Fruit fly (Drosophila melanogaster) whole organism, prepupa: Measurements from ENCODE around the gene CG1998.

Experiments used
- Blimp-1 ChIP-seq: fragments of 200-800 bp; sonication (Bioruptor generic); optimal IDR thresholded peaks from 3 replicates; lab custom pipeline; 2017; ENCODE audit warnings: missing biosample characterization, missing genetic modification characterization, mild to moderate bottlenecking, moderate library complexity, missing genetic modification reagents
- CG11294 ChIP-seq: fragments of 200-800 bp; sonication (Bioruptor generic); IDR thresholded peaks from 2 replicates; pipeline ENCODE4 v1.3.6; 2022; ENCODE audit warnings: missing biosample characterization, missing genetic modification characterization
- CG11762 ChIP-seq: fragments of 200-800 bp; sonication (Bioruptor generic); optimal IDR thresholded peaks from 3 replicates; lab custom pipeline; 2016; ENCODE audit warnings: missing biosample characterization, missing genetic modification characterization; ENCODE audit not compliant: insufficient read depth
- CG11902 ChIP-seq: fragments of 200-800 bp; sonication (Bioruptor generic); optimal IDR thresholded peaks from 3 replicates; lab custom pipeline; 2016; ENCODE audit warnings: missing biosample characterization, missing genetic modification characterization
- CG15336 ChIP-seq: fragments of 200-800 bp; sonication (Bioruptor generic); IDR thresholded peaks from 2 replicates; pipeline ENCODE4 v1.3.6; 2022; ENCODE audit warnings: missing biosample characterization, missing genetic modification characterization
- CG1621 ChIP-seq: fragments of 200-800 bp; sonication (Bioruptor generic); optimal IDR thresholded peaks from 3 replicates; lab custom pipeline; 2018; ENCODE audit warnings: missing biosample characterization, mild to moderate bottlenecking, missing genetic modification characterization
- CG16779 ChIP-seq: fragments of 200-800 bp; sonication (Bioruptor generic); optimal IDR thresholded peaks from 3 replicates; lab custom pipeline; 2017; ENCODE audit warnings: missing biosample characterization, mild to moderate bottlenecking, missing genetic modification characterization
- CG3032 ChIP-seq: fragments of 200-800 bp; optimal IDR thresholded peaks from 2 replicates; lab custom pipeline; 2019; ENCODE audit warnings: missing biosample characterization, mild to moderate bottlenecking, missing genetic modification characterization, moderate library complexity
- CG31627 ChIP-seq: fragments of 200-800 bp; sonication (Bioruptor generic); optimal IDR thresholded peaks from 3 replicates; lab custom pipeline; 2016; ENCODE audit warnings: missing biosample characterization, missing genetic modification characterization
- CG32006 ChIP-seq: fragments of 200-800 bp; sonication (Bioruptor generic); optimal IDR thresholded peaks from 3 replicates; lab custom pipeline; 2017; ENCODE audit warnings: missing biosample characterization, mild to moderate bottlenecking, missing genetic modification characterization
- CG34406 ChIP-seq: fragments of 200-800 bp; sonication (Bioruptor generic); optimal IDR thresholded peaks from 3 replicates; lab custom pipeline; 2016; ENCODE audit warnings: missing biosample characterization, missing genetic modification characterization
- CG3919 ChIP-seq: fragments of 200-800 bp; sonication (Bioruptor generic); optimal IDR thresholded peaks from 3 replicates; lab custom pipeline; 2016; ENCODE audit warnings: missing biosample characterization, missing genetic modification characterization
- CG6163 ChIP-seq: fragments of 200-800 bp; sonication (Bioruptor generic); IDR thresholded peaks from 3 replicates; pipeline ENCODE4 v1.3.6; 2022; ENCODE audit warnings: missing biosample characterization, missing genetic modification characterization
- CG6276 ChIP-seq: fragments of 200-800 bp; sonication (Bioruptor generic); optimal IDR thresholded peaks from 2 replicates; lab custom pipeline; 2017; ENCODE audit warnings: missing biosample characterization, mild to moderate bottlenecking, missing genetic modification characterization
- CG6792 ChIP-seq: fragments of 200-800 bp; sonication (Bioruptor generic); optimal IDR thresholded peaks from 3 replicates; lab custom pipeline; 2016; ENCODE audit warnings: missing biosample characterization, missing genetic modification characterization
- CG6808 ChIP-seq: fragments of 200-800 bp; sonication (Bioruptor generic); optimal IDR thresholded peaks from 3 replicates; lab custom pipeline; 2017; ENCODE audit warnings: missing biosample characterization, missing genetic modification characterization, mild to moderate bottlenecking, moderate library complexity, missing genetic modification reagents
- CG6854 ChIP-seq: fragments of 200-800 bp; sonication (Bioruptor generic); optimal IDR thresholded peaks from 2 replicates; lab custom pipeline; 2017; ENCODE audit warnings: missing biosample characterization, mild to moderate bottlenecking, missing genetic modification characterization
- CG8119 ChIP-seq: fragments of 200-800 bp; sonication (Bioruptor generic); IDR thresholded peaks from 3 replicates; pipeline ENCODE4 v1.3.6; 2022; ENCODE audit warnings: missing biosample characterization, missing genetic modification characterization
- CG8632 ChIP-seq: fragments of 200-800 bp; sonication (Bioruptor generic); optimal IDR thresholded peaks from 3 replicates; lab custom pipeline; 2016; ENCODE audit warnings: missing biosample characterization, missing genetic modification characterization
- Eip75B ChIP-seq: fragments of 200-800 bp; sonication (Bioruptor generic); optimal IDR thresholded peaks from 3 replicates; lab custom pipeline; 2016; ENCODE audit warnings: missing biosample characterization, missing genetic modification characterization
- Eip78C ChIP-seq: fragments of 200-800 bp; sonication (Bioruptor generic); peaks from one replicate; lab custom pipeline; 2016; ENCODE audit warnings: missing biosample characterization, missing genetic modification characterization
- Eip93F ChIP-seq: fragments of 200-800 bp; sonication (Bioruptor generic); optimal IDR thresholded peaks from 2 replicates; lab custom pipeline; 2016; ENCODE audit warnings: missing biosample characterization, mild to moderate bottlenecking, missing genetic modification characterization
- Ets96B ChIP-seq: fragments of 200-800 bp; optimal IDR thresholded peaks from 2 replicates; lab custom pipeline; 2019; ENCODE audit warnings: missing biosample characterization, mild to moderate bottlenecking, missing genetic modification characterization, moderate library complexity
- Gug ChIP-seq: fragments of 200-800 bp; sonication (Bioruptor generic); IDR thresholded peaks from 2 replicates; pipeline ENCODE4 v1.3.6; 2022; ENCODE audit warnings: missing biosample characterization, missing genetic modification characterization
- Hr38 ChIP-seq: sonication (Bioruptor generic); optimal IDR thresholded peaks from 2 replicates; lab custom pipeline; 2016; ENCODE audit warnings: missing biosample characterization, missing genetic modification characterization
- Hr4 ChIP-seq: fragments of 200-800 bp; sonication (Bioruptor generic); optimal IDR thresholded peaks from 3 replicates; lab custom pipeline; 2016; ENCODE audit warnings: missing biosample characterization, missing genetic modification characterization
- Lpt ChIP-seq: fragments of 200-800 bp; sonication (Bioruptor generic); optimal IDR thresholded peaks from 3 replicates; lab custom pipeline; 2016; ENCODE audit warnings: missing biosample characterization, missing genetic modification characterization
- Met ChIP-seq: fragments of 200-800 bp; sonication (Bioruptor generic); optimal IDR thresholded peaks from 3 replicates; lab custom pipeline; 2016; ENCODE audit warnings: missing biosample characterization, missing genetic modification characterization
- OdsH ChIP-seq: fragments of 200-800 bp; sonication (Bioruptor generic); optimal IDR thresholded peaks from 3 replicates; lab custom pipeline; 2016; ENCODE audit warnings: missing biosample characterization, missing genetic modification characterization
- Smox ChIP-seq: fragments of 200-800 bp; sonication (Bioruptor generic); optimal IDR thresholded peaks from 3 replicates; lab custom pipeline; 2016; ENCODE audit warnings: missing biosample characterization, missing genetic modification characterization
- Sox102F ChIP-seq: fragments of 200-800 bp; sonication (Bioruptor generic); optimal IDR thresholded peaks from 2 replicates; lab custom pipeline; 2016; ENCODE audit warnings: missing biosample characterization, mild to moderate bottlenecking, missing genetic modification characterization
- Sox14 ChIP-seq: fragments of 200-800 bp; sonication (Bioruptor generic); optimal IDR thresholded peaks from 3 replicates; lab custom pipeline; 2016; ENCODE audit warnings: missing biosample characterization, missing genetic modification characterization
- achi ChIP-seq: fragments of 200-800 bp; sonication (Bioruptor generic); optimal IDR thresholded peaks from 3 replicates; lab custom pipeline; 2016; ENCODE audit warnings: missing biosample characterization, missing genetic modification characterization
- acj6 ChIP-seq: fragments of 200-800 bp; sonication (Bioruptor generic); optimal IDR thresholded peaks from 3 replicates; lab custom pipeline; 2016; ENCODE audit warnings: missing biosample characterization, missing genetic modification characterization
- cyc ChIP-seq: fragments of 200-800 bp; sonication (Bioruptor generic); optimal IDR thresholded peaks from 3 replicates; lab custom pipeline; 2016; ENCODE audit warnings: missing biosample characterization, missing genetic modification characterization
- eg ChIP-seq: fragments of 200-800 bp; sonication (Bioruptor generic); IDR thresholded peaks from 3 replicates; pipeline ENCODE4 v1.3.6; 2022; ENCODE audit warnings: missing biosample characterization, missing genetic modification characterization
- fd59A ChIP-seq: fragments of 200-800 bp; sonication (Bioruptor generic); optimal IDR thresholded peaks from 2 replicates; lab custom pipeline; 2017; ENCODE audit warnings: missing biosample characterization, mild to moderate bottlenecking, missing genetic modification characterization, missing genetic modification reagents
- lz ChIP-seq: fragments of 200-800 bp; sonication (Bioruptor generic); optimal IDR thresholded peaks from 3 replicates; lab custom pipeline; 2016; ENCODE audit warnings: missing biosample characterization, missing genetic modification characterization
- pdm3 ChIP-seq: fragments of 200-800 bp; sonication (Bioruptor generic); optimal IDR thresholded peaks from 3 replicates; lab custom pipeline; 2016; ENCODE audit warnings: missing biosample characterization, missing genetic modification characterization
- salr ChIP-seq, 2 experiments: fragments of 200-800 bp; sonication (Bioruptor generic); optimal IDR thresholded peaks; 3 replicates each; lab custom pipeline; 2016 to 2018; ENCODE audit warnings: missing biosample characterization in 2 of 2, missing genetic modification characterization in 2 of 2, mild to moderate bottlenecking in 1 of 2
- spab ChIP-seq: fragments of 200-800 bp; sonication (Bioruptor generic); optimal IDR thresholded peaks from 2 replicates; lab custom pipeline; 2017; ENCODE audit warnings: missing biosample characterization, mild to moderate bottlenecking, missing genetic modification characterization, missing genetic modification reagents
- ss ChIP-seq, 2 experiments: fragments of 200-800 bp; sonication (Bioruptor generic); optimal IDR thresholded peaks; 2 replicates in 1 of 2; 3 replicates in 1 of 2; lab custom pipeline; 2017 to 2018; ENCODE audit warnings: mild to moderate bottlenecking in 2 of 2, missing biosample characterization in 2 of 2, missing genetic modification characterization in 2 of 2, moderate library complexity in 1 of 2
- svp ChIP-seq: fragments of 200-800 bp; sonication (Bioruptor generic); peaks from one replicate; lab custom pipeline; 2016; ENCODE audit warnings: missing biosample characterization, missing genetic modification characterization
- topi ChIP-seq: fragments of 200-800 bp; sonication (Bioruptor generic); optimal IDR thresholded peaks from 3 replicates; lab custom pipeline; 2016; ENCODE audit warnings: missing biosample characterization, missing genetic modification characterization

Gene CG1998

DNA sequence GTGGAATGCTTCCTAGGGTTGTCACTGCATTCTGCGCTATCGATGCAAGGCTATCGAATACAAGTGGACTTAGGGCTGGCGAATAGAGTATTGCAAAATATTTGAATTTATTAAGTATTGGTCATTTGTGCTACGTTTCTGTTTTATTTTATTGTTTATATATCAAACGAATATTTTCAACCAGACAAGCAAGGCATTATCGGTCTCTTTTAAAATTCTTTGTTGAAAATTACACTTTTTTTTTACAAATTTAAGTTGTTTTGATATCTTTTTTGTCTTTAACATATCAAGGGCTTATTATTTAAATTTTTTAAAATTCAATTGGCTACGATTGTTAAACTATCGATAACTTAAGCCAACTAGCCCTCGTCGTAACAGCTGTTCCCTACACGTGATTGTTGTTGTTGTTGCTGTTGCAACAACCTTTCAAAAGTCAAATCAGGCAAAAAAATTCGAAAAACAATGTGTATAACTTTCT, 25.5 kb downstream of the CG1998 start, which contains the start of the genes Ype and CG1662 (continued):
- TF ChIP-seq CG31627: peak; percentile 78
- TF ChIP-seq Lpt (GFP tag; lab: Kevin White, UChicago): peak; percentile 41
- 0 out of 3 replicates have a peak, but pooled peaks have one; percentile 31 for TF ChIP-seq CG6163 (GFP tag; lab: Robert Waterston, UW)
- TF ChIP-seq svp (GFP tag; lab: Kevin White, UChicago): peak; percentile 89
- peak; percentile 70 for TF ChIP-seq Smox (GFP tag; lab: Kevin White, UChicago)
- TF ChIP-seq CG6854: no peak
- TF ChIP-seq topi (GFP tag; lab: Kevin White, UChicago): peak; percentile 71
- peak; percentile 76 for TF ChIP-seq CG3032
- TF ChIP-seq Eip78C: peak; percentile 87
- no peak for TF ChIP-seq Hr38 (GFP tag; lab: Kevin White, UChicago)
- no peak for TF ChIP-seq CG16779 (tag; lab: Kevin White, UChicago)
- peak; percentile 78 for TF ChIP-seq lz
- TF ChIP-seq Sox102F (GFP tag; lab: Kevin White, UChicago): peak; percentile 67
- TF ChIP-seq CG32006 (GFP tag; lab: Kevin White, UChicago): peak; percentile 75
- peak; percentile 34; the same call in 1 of the 3 replicates for TF ChIP-seq CG8119
- peak; percentile 58 for TF ChIP-seq CG15336 (GFP tag; lab: Robert Waterston, UW)
- peak; percentile 66 for TF ChIP-seq Hr4 (GFP tag; lab: Kevin White, UChicago)
- TF ChIP-seq CG6808 (GFP tag; lab: Kevin White, UChicago): peak; percentile 55
- peak; percentile 25; the same call in 1 of the 2 replicates for TF ChIP-seq Gug (GFP tag; lab: Robert Waterston, UW)
- TF ChIP-seq CG34406: peak; percentile 57
- peak; percentile 73 for TF ChIP-seq acj6 (GFP tag; lab: Kevin White, UChicago)
- TF ChIP-seq Eip75B (GFP tag; lab: Kevin White, UChicago): peak; percentile 63
- peak; percentile 81 for TF ChIP-seq OdsH (GFP tag; lab: Kevin White, UChicago)
- peak; percentile 43 for TF ChIP-seq fd59A (GFP tag; lab: Kevin White, UChicago)

DNA sequence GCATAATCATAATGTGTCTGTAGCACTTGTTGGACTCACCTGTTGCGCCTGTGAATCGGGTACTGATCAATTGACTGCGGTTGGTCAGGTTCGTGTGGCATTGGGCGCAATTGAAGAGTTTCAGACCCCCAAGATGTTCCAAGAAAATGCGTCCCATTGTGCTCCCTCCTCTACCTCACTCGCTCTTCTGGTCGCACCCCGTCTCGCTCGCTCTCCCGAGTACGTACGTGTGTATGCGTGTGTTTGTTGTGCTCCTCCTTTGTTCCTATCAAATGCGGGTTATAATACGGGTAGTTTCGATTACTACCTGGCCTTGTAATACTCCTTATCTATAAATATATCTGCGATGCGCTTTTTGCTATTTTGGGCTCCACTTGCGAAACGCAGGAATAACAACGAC, 26.1 kb downstream of the CG1998 start:
- TF ChIP-seq Sox14 (peak; percentile 47), CG15336 (GFP tag; lab: Robert Waterston, UW) (no peak)

DNA sequence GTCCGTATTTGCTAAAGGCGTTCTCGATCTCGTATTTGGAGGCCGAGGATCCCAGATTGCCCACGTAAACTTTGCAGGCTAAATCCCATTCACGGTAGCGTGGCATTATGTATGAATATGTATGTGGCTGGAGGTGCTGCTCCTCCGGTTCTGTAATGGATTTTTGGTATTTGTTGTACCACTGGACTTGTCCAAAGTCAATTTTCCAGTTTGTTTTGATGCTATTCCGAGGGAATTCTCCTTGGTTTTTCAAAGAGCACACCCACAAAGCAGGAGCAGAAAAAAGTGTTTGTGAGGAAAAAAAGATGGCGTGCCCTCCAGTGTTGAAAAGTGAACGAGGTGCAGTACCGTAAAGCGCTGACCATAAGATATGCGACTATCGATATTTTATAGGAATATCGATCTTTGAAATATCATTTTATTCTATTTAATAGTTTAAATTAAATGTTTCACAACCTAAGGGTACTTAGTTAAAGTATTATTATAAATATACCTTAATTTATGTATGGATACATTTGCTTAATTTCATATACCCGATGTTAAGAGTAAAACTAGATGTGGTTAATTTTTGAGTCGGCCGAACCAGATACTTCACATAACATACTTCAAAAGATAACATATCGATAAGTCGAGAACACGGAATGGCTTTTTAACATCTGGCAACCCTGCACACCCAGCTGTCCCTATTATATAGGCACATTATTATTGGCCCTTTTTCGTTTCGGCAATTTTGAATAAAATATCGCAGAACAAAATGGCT, 28.1 kb downstream of the CG1998 start, which contains the start of the genes Rbp1-like and Tim9a:
Rbp1-like (minus strand) TSS at position 295 of the 760 bp plus-strand sequence.
Tim9a (plus strand) TSS at position 628 of the 760 bp plus-strand sequence.
- TF ChIP-seq CG1621 (no peak), spab (GFP tag; lab: Kevin White, UChicago) (no peak), topi (GFP tag; lab: Kevin White, UChicago) (peak; percentile 2), eg (GFP tag; lab: Robert Waterston, UW) (no peak), Eip93F (GFP tag; lab: Kevin White, UChicago) (peak; percentile 8), pdm3 (peak; percentile 37), Hr4 (GFP tag; lab: Kevin White, UChicago) (peak; percentile 12), ss (GFP tag; optimal IDR thresholded peaks at IDR 0.05; lab: Kevin White, UChicago) (peak in 1 of 2 experiments; percentile 60), CG6792 (peak; percentile 8), Sox102F (GFP tag; lab: Kevin White, UChicago) (peak; percentile 31), OdsH (GFP tag; lab: Kevin White, UChicago) (peak; percentile 26), CG11902 (GFP tag; lab: Kevin White, UChicago) (no peak), Sox14 (peak; percentile 16), CG6276 (GFP tag; lab: Kevin White, UChicago) (no peak), CG34406 (peak; percentile 34), CG8632 (GFP tag; lab: Kevin White, UChicago) (peak; percentile 35), cyc (GFP tag; lab: Kevin White, UChicago) (peak; percentile 21), Eip75B (GFP tag; lab: Kevin White, UChicago) (peak; percentile 13), Ets96B (tag; lab: Kevin White, UChicago) (no peak), salr (GFP tag; optimal IDR thresholded peaks at IDR 0.05; lab: Kevin White, UChicago) (peak in 1 of 2 experiments; percentile 27), CG3919 (GFP tag; lab: Kevin White, UChicago) (peak; percentile 40), CG6808 (GFP tag; lab: Kevin White, UChicago) (peak; percentile 7), Smox (GFP tag; lab: Kevin White, UChicago) (peak; percentile 35), svp (GFP tag; lab: Kevin White, UChicago) (peak; percentile 69), CG3032 (peak; percentile 22), achi (GFP tag; lab: Kevin White, UChicago) (peak; percentile 43), Blimp-1 (GFP tag; lab: Kevin White, UChicago) (no peak), CG6163 (GFP tag; lab: Robert Waterston, UW) (no peak), fd59A (GFP tag; lab: Kevin White, UChicago) (no peak), CG11762 (GFP tag; lab: Kevin White, UChicago) (no peak), Met (GFP tag; lab: Kevin White, UChicago) (peak; percentile 55), CG11294 (no peak), acj6 (GFP tag; lab: Kevin White, UChicago) (peak; percentile 52)
